Fruit fly (Drosophila melanogaster) whole organism, pupa: ENCODE results near the gene t-Grip91.

Source experiments
- CG10348 ChIP-seq: fragments of 200-800 bp; sonication (Bioruptor generic); IDR thresholded peaks from 2 replicates; pipeline ENCODE4 v1.3.6; 2022; ENCODE audit warnings: missing biosample characterization, missing genetic modification characterization
- EcR ChIP-seq: fragments of 200-800 bp; sonication (Bioruptor generic); optimal IDR thresholded peaks from 3 replicates; lab custom pipeline; 2019; ENCODE audit warnings: missing biosample characterization, missing genetic modification characterization, mild to moderate bottlenecking, moderate library complexity, missing genetic modification reagents
- fd96Ca ChIP-seq: fragments of 200-800 bp; sonication (Bioruptor generic); IDR thresholded peaks from 3 replicates; pipeline ENCODE4 v1.3.6; 2022; ENCODE audit warnings: missing biosample characterization, missing genetic modification characterization

dm6 chr2L:15783785-15784184 lies at the start of gene t-Grip91:
- TF ChIP-seq CG10348 (GFP tag; lab: Robert Waterston, UW) (no peak), fd96Ca (GFP tag; lab: Robert Waterston, UW) (no peak), EcR (GFP tag; lab: Kevin White, UChicago) (no peak)
